Fruit fly (Drosophila melanogaster) whole organism, embryonic: ENCODE data around the gene unc-119.
A peak's percentile ranks its signal among the peaks of the same experiment; 100 is the strongest.

Experiments
- Atf3 ChIP-seq: fragments of 200-800 bp; sonication (Bioruptor generic); optimal IDR thresholded peaks from 3 replicates; lab custom pipeline; 2016; ENCODE audit warnings: missing biosample characterization, missing genetic modification characterization
- Bdp1 ChIP-seq: fragments of 200-800 bp; sonication (Bioruptor generic); optimal IDR thresholded peaks from 3 replicates; lab custom pipeline; 2016; ENCODE audit warnings: missing biosample characterization, missing genetic modification characterization
- CG12104 ChIP-seq: fragments of 200-800 bp; sonication (Bioruptor generic); optimal IDR thresholded peaks from 3 replicates; lab custom pipeline; 2016; ENCODE audit warnings: missing biosample characterization, missing genetic modification characterization
- CG12942 ChIP-seq: fragments of 200-800 bp; sonication (Bioruptor generic); optimal IDR thresholded peaks from 3 replicates; lab custom pipeline; 2016; ENCODE audit warnings: missing biosample characterization, missing genetic modification characterization
- CG14050 ChIP-seq: fragments of 200-800 bp; sonication (Bioruptor generic); IDR thresholded peaks from 3 replicates; pipeline ENCODE4 v1.3.6; 2022; ENCODE audit warnings: missing biosample characterization, missing genetic modification characterization
- CG17359 ChIP-seq: fragments of 200-800 bp; sonication (Bioruptor generic); optimal IDR thresholded peaks from 3 replicates; lab custom pipeline; 2018; ENCODE audit warnings: missing biosample characterization, mild to moderate bottlenecking, missing genetic modification characterization, moderate library complexity
- CG17802 ChIP-seq: fragments of 200-800 bp; sonication (Bioruptor generic); optimal IDR thresholded peaks from 2 replicates; lab custom pipeline; 2018; ENCODE audit warnings: missing biosample characterization, mild to moderate bottlenecking, missing genetic modification characterization, moderate library complexity
- CG18764 ChIP-seq: fragments of 200-800 bp; sonication (Bioruptor generic); optimal IDR thresholded peaks from 3 replicates; lab custom pipeline; 2016; ENCODE audit warnings: missing biosample characterization, missing genetic modification characterization
- CG2889 ChIP-seq: fragments of 200-800 bp; sonication (Bioruptor generic); IDR thresholded peaks from 3 replicates; pipeline ENCODE4 v1.3.6; 2022; ENCODE audit warnings: missing biosample characterization, missing genetic modification characterization
- CG31441 ChIP-seq: fragments of 200-800 bp; sonication (Bioruptor generic); IDR thresholded peaks from 2 replicates; pipeline ENCODE4 v1.3.6; 2022; ENCODE audit warnings: missing biosample characterization, missing genetic modification characterization
- CG3281 ChIP-seq: fragments of 200-800 bp; sonication (Bioruptor generic); optimal IDR thresholded peaks from 3 replicates; lab custom pipeline; 2017; ENCODE audit warnings: missing biosample characterization, mild to moderate bottlenecking, missing genetic modification characterization
- CG3407 ChIP-seq: fragments of 200-800 bp; sonication (Bioruptor generic); optimal IDR thresholded peaks from 2 replicates; lab custom pipeline; 2018; ENCODE audit warnings: missing biosample characterization, mild to moderate bottlenecking, missing genetic modification characterization
- CG42726 ChIP-seq: fragments of 200-800 bp; sonication (Bioruptor generic); IDR thresholded peaks from 2 replicates; pipeline ENCODE4 v1.3.6; 2022; ENCODE audit warnings: missing biosample characterization, missing genetic modification characterization; ENCODE audit not compliant: partially characterized antibody
- CG4282 ChIP-seq: fragments of 200-800 bp; sonication (Bioruptor generic); optimal IDR thresholded peaks from 2 replicates; lab custom pipeline; 2016; ENCODE audit warnings: missing biosample characterization, missing genetic modification characterization
- CG4617 ChIP-seq: fragments of 200-800 bp; sonication (Bioruptor generic); optimal IDR thresholded peaks from 3 replicates; lab custom pipeline; 2016; ENCODE audit warnings: missing biosample characterization, missing genetic modification characterization, borderline replicate concordance
- CG6175 ChIP-seq: fragments of 200-800 bp; sonication (Bioruptor generic); IDR thresholded peaks from 3 replicates; pipeline ENCODE4 v1.3.6; 2022; ENCODE audit warnings: missing biosample characterization, missing genetic modification characterization
- CG6689 ChIP-seq: fragments of 200-800 bp; sonication (Bioruptor generic); IDR thresholded peaks from 2 replicates; pipeline ENCODE4 v1.3.6; 2022; ENCODE audit warnings: missing biosample characterization, missing genetic modification characterization
- CG6791 ChIP-seq: fragments of 200-800 bp; sonication (Bioruptor generic); IDR thresholded peaks from 3 replicates; pipeline ENCODE4 v1.3.6; 2022; ENCODE audit warnings: missing biosample characterization, missing genetic modification characterization; ENCODE audit not compliant: partially characterized antibody
- CG6854 ChIP-seq: fragments of 200-800 bp; sonication (Bioruptor generic); optimal IDR thresholded peaks from 3 replicates; lab custom pipeline; 2017; ENCODE audit warnings: missing biosample characterization, mild to moderate bottlenecking, missing genetic modification characterization
- CG7928 ChIP-seq: fragments of 200-800 bp; sonication (Bioruptor generic); optimal IDR thresholded peaks from 2 replicates; lab custom pipeline; 2017; ENCODE audit warnings: missing biosample characterization, mild to moderate bottlenecking, missing genetic modification characterization
- Dfd ChIP-seq, 2 experiments: fragments of >200 bp; optimal IDR thresholded peaks; 2 replicates each; lab custom pipeline; 2017; ENCODE audit warnings: missing biosample characterization in 2 of 2, missing genetic modification characterization in 2 of 2
- Dp ChIP-seq: fragments of 200-800 bp; sonication (Bioruptor generic); optimal IDR thresholded peaks from 2 replicates; lab custom pipeline; 2018; ENCODE audit warnings: missing biosample characterization, mild to moderate bottlenecking, missing genetic modification characterization, moderate library complexity
- Hr51 ChIP-seq, 2 experiments: fragments of 200-800 bp; sonication (Bioruptor generic); optimal IDR thresholded peaks; 2 replicates in 1 of 2; 3 replicates in 1 of 2; lab custom pipeline; 2016 to 2018; ENCODE audit warnings: missing biosample characterization in 2 of 2, missing genetic modification characterization in 2 of 2, mild to moderate bottlenecking in 1 of 2, moderate library complexity in 1 of 2
- Hsf ChIP-seq: fragments of 200-800 bp; sonication (Bioruptor generic); optimal IDR thresholded peaks from 3 replicates; lab custom pipeline; 2016; ENCODE audit warnings: missing biosample characterization, missing genetic modification characterization
- Kr ChIP-seq: fragments of 200-800 bp; sonication (Bioruptor generic); optimal IDR thresholded peaks from 2 replicates; lab custom pipeline; 2017; ENCODE audit warnings: missing biosample characterization, mild to moderate bottlenecking, missing genetic modification characterization
- Mad ChIP-seq: fragments of 200-800 bp; sonication (Bioruptor generic); optimal IDR thresholded peaks from 2 replicates; lab custom pipeline; 2016; ENCODE audit warnings: missing biosample characterization, missing genetic modification characterization
- Max ChIP-seq: fragments of 200-800 bp; sonication (Bioruptor generic); optimal IDR thresholded peaks from 2 replicates; lab custom pipeline; 2016; ENCODE audit warnings: missing biosample characterization, mild to moderate bottlenecking, missing genetic modification characterization
- Mes4 ChIP-seq: fragments of 200-800 bp; sonication (Bioruptor generic); optimal IDR thresholded peaks from 2 replicates; lab custom pipeline; 2016; ENCODE audit warnings: missing biosample characterization, missing genetic modification characterization
- Nf-YB ChIP-seq: fragments of 200-800 bp; sonication (Bioruptor generic); optimal IDR thresholded peaks from 3 replicates; lab custom pipeline; 2019; ENCODE audit warnings: missing biosample characterization, mild to moderate bottlenecking, missing genetic modification characterization, moderate library complexity
- Sox100B ChIP-seq: fragments of 200-800 bp; sonication (Bioruptor generic); optimal IDR thresholded peaks from 3 replicates; lab custom pipeline; 2018; ENCODE audit warnings: missing biosample characterization, mild to moderate bottlenecking, missing genetic modification characterization
- aop ChIP-seq: fragments of 200-800 bp; sonication (Bioruptor generic); IDR thresholded peaks from 2 replicates; pipeline ENCODE4 v1.3.6; 2022; ENCODE audit warnings: missing biosample characterization, missing genetic modification characterization
- bsh ChIP-seq, 2 experiments: fragments of 200-800 bp; sonication (Bioruptor generic); optimal IDR thresholded peaks; 2 replicates each; lab custom pipeline; 2017 to 2018; ENCODE audit warnings: mild to moderate bottlenecking in 2 of 2, missing biosample characterization in 2 of 2, missing genetic modification characterization in 2 of 2, moderate library complexity in 1 of 2
- croc ChIP-seq: fragments of 200-800 bp; sonication (Bioruptor generic); conservative IDR thresholded peaks from 3 replicates; pipeline ENCODE4 v1.3.6; 2022; ENCODE audit warnings: missing biosample characterization, missing genetic modification characterization
- dati ChIP-seq: fragments of 200-800 bp; sonication (Bioruptor generic); IDR thresholded peaks from 2 replicates; pipeline ENCODE4 v1.3.6; 2022; ENCODE audit warnings: missing biosample characterization, missing genetic modification characterization
- dmrt11E ChIP-seq: fragments of 200-800 bp; sonication (Bioruptor generic); optimal IDR thresholded peaks from 3 replicates; lab custom pipeline; 2018; ENCODE audit warnings: missing biosample characterization, mild to moderate bottlenecking, missing genetic modification characterization, moderate library complexity
- dpn ChIP-seq, 2 experiments: fragments of 200-800 bp; sonication (Bioruptor generic); optimal IDR thresholded peaks; 3 replicates each; lab custom pipeline; 2016; ENCODE audit warnings: missing biosample characterization in 2 of 2, missing genetic modification characterization in 2 of 2
- fd3F ChIP-seq: fragments of 200-800 bp; sonication (Bioruptor generic); optimal IDR thresholded peaks from 2 replicates; lab custom pipeline; 2018; ENCODE audit warnings: missing biosample characterization, mild to moderate bottlenecking, missing genetic modification characterization, moderate library complexity
- gro ChIP-seq: fragments of 200-800 bp; sonication (Bioruptor generic); optimal IDR thresholded peaks from 2 replicates; lab custom pipeline; 2016; ENCODE audit warnings: missing biosample characterization, missing genetic modification characterization
- lbe ChIP-seq: fragments of 200-800 bp; sonication (Bioruptor generic); optimal IDR thresholded peaks from 2 replicates; lab custom pipeline; 2016; ENCODE audit warnings: missing biosample characterization, mild to moderate bottlenecking, missing genetic modification characterization
- nerfin-2 ChIP-seq: fragments of 200-800 bp; sonication (Bioruptor generic); IDR thresholded peaks from 2 replicates; pipeline ENCODE4 v1.3.6; 2022; ENCODE audit warnings: missing biosample characterization, missing genetic modification characterization; ENCODE audit not compliant: partially characterized antibody
- prd ChIP-seq, 3 experiments: fragments of >200 bp in 2 of 3; fragments of 200-800 bp in 1 of 3; sonication (Bioruptor generic) in 1 of 3; optimal IDR thresholded peaks in 2 of 3; IDR thresholded peaks in 1 of 3; 2 replicates in 2 of 3; 3 replicates in 1 of 3; pipeline versions ENCODE4 v1.3.6 to Lab custom; 2017 to 2022; ENCODE audit warnings: missing biosample characterization in 1 of 3, missing genetic modification characterization in 1 of 3
- row ChIP-seq: fragments of 200-800 bp; sonication (Bioruptor generic); IDR thresholded peaks from 3 replicates; pipeline ENCODE4 v1.3.6; 2022; ENCODE audit warnings: missing biosample characterization, missing genetic modification characterization
- sens-2 ChIP-seq: fragments of 200-800 bp; sonication (Bioruptor generic); IDR thresholded peaks from 2 replicates; pipeline ENCODE4 v1.3.6; 2022; ENCODE audit warnings: missing biosample characterization, missing genetic modification characterization
- sna ChIP-seq: fragments of 200-800 bp; sonication (Bioruptor generic); IDR thresholded peaks from 2 replicates; pipeline ENCODE4 v1.3.6; 2022; ENCODE audit warnings: missing biosample characterization, missing genetic modification characterization; ENCODE audit not compliant: partially characterized antibody
- so ChIP-seq: fragments of 200-800 bp; sonication (Bioruptor generic); IDR thresholded peaks from 3 replicates; pipeline ENCODE4 v1.3.6; 2022; ENCODE audit warnings: missing biosample characterization, missing genetic modification characterization
- tio ChIP-seq: fragments of 200-800 bp; sonication (Bioruptor generic); optimal IDR thresholded peaks from 2 replicates; lab custom pipeline; 2017; ENCODE audit warnings: missing biosample characterization, missing genetic modification characterization, inconsistent platforms
- toy ChIP-seq: fragments of 200-800 bp; sonication (Bioruptor generic); IDR thresholded peaks from 2 replicates; pipeline ENCODE4 v1.3.6; 2022; ENCODE audit warnings: missing biosample characterization, missing genetic modification characterization
- vnd ChIP-seq: fragments of 200-800 bp; sonication (Bioruptor generic); IDR thresholded peaks from 3 replicates; pipeline ENCODE4 v1.3.6; 2022; ENCODE audit warnings: missing biosample characterization, missing genetic modification characterization; ENCODE audit not compliant: partially characterized antibody

unc-119 gene

DNA sequence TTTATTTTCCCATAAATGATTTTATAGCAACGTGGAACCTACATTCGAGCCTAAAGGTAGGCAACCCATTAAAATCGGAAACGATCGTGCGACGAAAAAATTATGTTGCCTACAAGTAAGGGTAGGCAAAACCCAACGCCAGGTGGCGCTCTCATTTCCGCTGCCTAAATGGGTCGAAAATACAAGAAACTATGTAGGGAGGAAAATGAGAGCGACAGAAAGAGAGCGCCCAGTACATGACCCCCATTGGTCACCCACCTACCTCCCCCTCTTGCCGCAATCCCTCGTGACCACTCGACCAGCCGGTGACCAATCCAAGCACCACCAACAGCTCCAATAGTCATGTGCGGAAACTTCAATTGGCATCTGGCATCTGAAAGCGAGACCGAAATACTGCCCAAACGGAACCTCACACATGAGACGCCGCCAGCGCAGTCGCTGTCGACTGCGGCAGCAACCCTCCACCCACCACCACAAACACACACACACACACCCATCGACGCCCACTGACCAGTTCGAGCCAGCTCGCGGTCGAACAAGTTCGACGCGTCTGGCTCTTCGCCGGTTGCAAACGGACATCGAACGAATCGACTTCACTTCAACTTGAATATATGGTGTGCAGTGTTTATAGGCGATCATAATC lies 49.0 kb downstream of the unc-119 start (continued):
- TF ChIP-seq row (GFP tag; lab: Robert Waterston, UW) (peak; percentile 38), CG7928 (peak; percentile 42), CG31441 (GFP tag; lab: Robert Waterston, UW) (peak; percentile 81), Sox100B (GFP tag; lab: Kevin White, UChicago) (peak; percentile 63), toy (GFP tag; lab: Robert Waterston, UW) (no peak; the same call in 1 of the 2 replicates), Atf3 (peak; percentile 45), sna (GFP tag; lab: Robert Waterston, UW) (no peak), CG42726 (no peak; the same call in 1 of the 2 replicates), CG14050 (peak; percentile 76), Bdp1 (GFP tag; lab: Kevin White, UChicago) (peak; percentile 46), dati (GFP tag; lab: Robert Waterston, UW) (peak; percentile 73), sens-2 (GFP tag; lab: Robert Waterston, UW) (peak; percentile 89), CG12942 (peak; percentile 68), CG4282 (peak; percentile 35), gro (GFP tag; lab: Kevin White, UChicago) (no peak), CG6175 (GFP tag; lab: Robert Waterston, UW) (peak; percentile 84), CG17359 (tag; lab: Kevin White, UChicago) (peak; percentile 79), CG17802 (tag; lab: Kevin White, UChicago) (peak; percentile 85), so (peak; percentile 55; the same call in 2 of the 3 replicates), Hr51 (GFP tag; optimal IDR thresholded peaks at IDR 0.05; lab: Kevin White, UChicago) (peak; percentile 40 to 67), tio (GFP tag; lab: Kevin White, UChicago) (peak; percentile 69), CG6854 (peak; percentile 61), CG6791 (GFP tag; lab: Robert Waterston, UW) (no peak), Dp (no peak), Max (GFP tag; lab: Kevin White, UChicago) (peak; percentile 32), dmrt11E (tag; lab: Kevin White, UChicago) (peak; percentile 77), aop (no peak), Mes4 (peak; percentile 88), Kr (GFP tag; lab: Kevin White, UChicago) (peak; percentile 78), Mad (GFP tag; lab: Kevin White, UChicago) (peak; percentile 74), prd (optimal IDR thresholded peaks at IDR 0.05; lab: Kevin White, UChicago) (no peak), prd (GFP tag; IDR thresholded peaks at IDR 0.05; lab: Robert Waterston, UW) (peak; percentile 54; the same call in 2 of the 3 replicates), croc (peak; percentile 57; the same call in 2 of the 3 replicates), CG3281 (GFP tag; lab: Kevin White, UChicago) (peak; percentile 82), CG4617 (GFP tag; lab: Kevin White, UChicago) (peak; percentile 44), fd3F (GFP tag; lab: Kevin White, UChicago) (peak; percentile 61), lbe (GFP tag; lab: Kevin White, UChicago) (no peak), bsh (GFP tag; optimal IDR thresholded peaks at IDR 0.05; lab: Kevin White, UChicago) (peak in 1 of 2 experiments; percentile 78), CG12104 (GFP tag; lab: Kevin White, UChicago) (peak; percentile 75), vnd (GFP tag; lab: Robert Waterston, UW) (no peak), dpn (GFP tag; optimal IDR thresholded peaks at IDR 0.05; lab: Kevin White, UChicago) (peak; percentile 67 to 83), Dfd (GFP tag; optimal IDR thresholded peaks at IDR 0.05; lab: Kevin White, UChicago) (no peak), CG6689 (GFP tag; lab: Robert Waterston, UW) (peak; percentile 70), CG3407 (GFP tag; lab: Kevin White, UChicago) (peak; percentile 82), nerfin-2 (GFP tag; lab: Robert Waterston, UW) (no peak), CG2889 (no peak), Nf-YB (GFP tag; lab: Kevin White, UChicago) (peak; percentile 91), CG18764 (GFP tag; lab: Kevin White, UChicago) (peak; percentile 82), Hsf (peak; percentile 83)
